Worm (Caenorhabditis elegans): ENCODE measurements around the gene sqv-2.

Gene sqv-2

DNA sequence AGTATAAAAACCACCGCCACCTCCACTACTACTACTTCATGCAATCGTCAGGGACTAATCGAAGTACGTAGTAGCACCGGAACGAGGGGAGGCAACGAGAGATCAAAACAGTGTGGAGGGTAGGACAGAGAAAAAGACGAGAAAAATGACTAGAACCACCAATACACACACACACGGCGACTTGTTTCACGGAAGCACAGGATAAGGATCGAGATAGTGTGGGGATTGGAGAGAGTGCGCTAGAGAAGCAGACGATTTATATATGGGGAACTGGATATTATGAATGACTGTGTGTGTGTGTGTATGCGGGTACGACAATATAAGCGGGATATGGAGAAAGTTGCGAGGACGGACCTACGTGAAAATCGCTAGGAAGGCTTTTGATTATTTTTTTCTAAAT, 39.4 kb downstream of the sqv-2 start:
- TF ChIP-seq snpc-4 (tag; optimal IDR thresholded peaks at IDR 0.05), result no peak
- TF ChIP-seq fos-1 (tag; optimal IDR thresholded peaks at IDR 0.05), result no peak
- peak; percentile 64 for TF ChIP-seq nhr-23 (tag; optimal IDR thresholded peaks at IDR 0.05)
- no peak for TF ChIP-seq R02D3.7 (tag; optimal IDR thresholded peaks at IDR 0.05)
- no peak for TF ChIP-seq egl-27 (tag; optimal IDR thresholded peaks at IDR 0.05)
- no peak for TF ChIP-seq ztf-11 (tag; optimal IDR thresholded peaks at IDR 0.05)
- TF ChIP-seq unc-62 (GFP tag; optimal IDR thresholded peaks at IDR 0.05), result no peak
- TF ChIP-seq nhr-25 (tag; optimal IDR thresholded peaks at IDR 0.05), result peak; percentile 54
- TF ChIP-seq nhr-43 (tag; optimal IDR thresholded peaks at IDR 0.05; ENCODE audit: poor library complexity, severe bottlenecking), result peak; percentile 58
- TF ChIP-seq elt-2 (tag; optimal IDR thresholded peaks at IDR 0.05), result no peak
- no peak for TF ChIP-seq tbx-2 (tag; optimal IDR thresholded peaks at IDR 0.05)
- TF ChIP-seq daf-12 (tag; optimal IDR thresholded peaks at IDR 0.05), result no peak
- TF ChIP-seq nhr-77 (tag; optimal IDR thresholded peaks at IDR 0.05), result no peak
- no peak for TF ChIP-seq egl-5 (tag; optimal IDR thresholded peaks at IDR 0.05)
- TF ChIP-seq jun-1 (tag; optimal IDR thresholded peaks at IDR 0.05), result no peak
- TF ChIP-seq ceh-82 (tag; optimal IDR thresholded peaks at IDR 0.05), result no peak
- no peak for TF ChIP-seq nhr-76 (tag; optimal IDR thresholded peaks at IDR 0.05)
- no peak for TF ChIP-seq mml-1 (tag; optimal IDR thresholded peaks at IDR 0.05)
- no peak for TF ChIP-seq fkh-10 (GFP tag; optimal IDR thresholded peaks at IDR 0.05)
- TF ChIP-seq nfya-1 (tag; optimal IDR thresholded peaks at IDR 0.05; ENCODE audit: insufficient read depth), result no peak
- TF ChIP-seq ZK546.5 (tag; optimal IDR thresholded peaks at IDR 0.05), result no peak
- no peak for TF ChIP-seq elt-3 (tag; optimal IDR thresholded peaks at IDR 0.05)
- TF ChIP-seq pqm-1 (tag; optimal IDR thresholded peaks at IDR 0.05), result no peak
- TF ChIP-seq pha-4 (tag; optimal IDR thresholded peaks at IDR 0.05), result no peak
- peak; percentile 43 for TF ChIP-seq ama-1 (optimal IDR thresholded peaks at IDR 0.05)
- no peak for TF ChIP-seq elt-1 (tag; optimal IDR thresholded peaks at IDR 0.05)
- no peak for TF ChIP-seq zag-1 (tag; optimal IDR thresholded peaks at IDR 0.05)
- peak; percentile 14 for TF ChIP-seq hmg-11 (tag; optimal IDR thresholded peaks at IDR 0.05)
- no peak for TF ChIP-seq aly-2 (tag; optimal IDR thresholded peaks at IDR 0.05)
- no peak for TF ChIP-seq ceh-16 (tag; optimal IDR thresholded peaks at IDR 0.05)
- TF ChIP-seq fkh-2 (tag; optimal IDR thresholded peaks at IDR 0.05), result no peak
- no peak for TF ChIP-seq nhr-67 (tag; optimal IDR thresholded peaks at IDR 0.05)
- TF ChIP-seq sea-2 (GFP tag; optimal IDR thresholded peaks at IDR 0.05), result no peak

DNA sequence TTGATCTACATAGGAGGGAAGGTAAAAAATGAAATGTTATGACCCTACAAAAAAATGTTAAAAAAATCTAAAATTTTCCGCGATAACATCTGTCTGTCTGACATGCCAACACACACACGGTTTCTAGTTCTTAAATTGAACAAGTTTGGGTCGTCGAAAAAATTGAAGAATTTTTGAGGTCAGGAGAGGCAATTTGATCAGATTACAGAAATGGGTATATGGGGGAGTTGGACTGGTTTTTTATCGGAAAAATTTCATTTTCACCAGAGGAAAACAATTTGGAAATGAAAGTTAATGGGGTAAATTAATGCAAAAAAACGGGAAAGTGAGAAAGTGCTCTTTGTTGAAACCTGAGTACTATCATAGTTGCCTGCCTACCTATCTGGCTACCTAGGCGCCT, 40.4 kb downstream of the sqv-2 start:
- TF ChIP-seq nhr-23 (tag; optimal IDR thresholded peaks at IDR 0.05) (no peak), lsy-12 (tag; optimal IDR thresholded peaks at IDR 0.05) (no peak), elt-1 (tag; optimal IDR thresholded peaks at IDR 0.05) (peak; percentile 63), hmg-11 (tag; optimal IDR thresholded peaks at IDR 0.05) (no peak)

ce11 chrII:2852493-2852892, 41.7 kb downstream of the sqv-2 start, which contains the start of gene ptc-3:
ptc-3 (minus strand) TSS chrII:2852593.
- TF ChIP-seq fkh-2 (tag; optimal IDR thresholded peaks at IDR 0.05) (no peak), R02D3.7 (tag; optimal IDR thresholded peaks at IDR 0.05) (no peak), zag-1 (tag; optimal IDR thresholded peaks at IDR 0.05) (no peak), nhr-12 (tag; optimal IDR thresholded peaks at IDR 0.05) (no peak), ZK546.5 (tag; optimal IDR thresholded peaks at IDR 0.05) (no peak), nhr-237 (tag; optimal IDR thresholded peaks at IDR 0.05) (no peak)

- TF ChIP-seq elt-3 (tag; optimal IDR thresholded peaks at IDR 0.05) (no peak), sea-2 (GFP tag; optimal IDR thresholded peaks at IDR 0.05) (no peak), pha-4 (tag; optimal IDR thresholded peaks at IDR 0.05) (no peak), nhr-77 (tag; optimal IDR thresholded peaks at IDR 0.05) (no peak)
These were observed 47.6 kb downstream of the sqv-2 start for ce11 chrII:2846552-2846951.

DNA sequence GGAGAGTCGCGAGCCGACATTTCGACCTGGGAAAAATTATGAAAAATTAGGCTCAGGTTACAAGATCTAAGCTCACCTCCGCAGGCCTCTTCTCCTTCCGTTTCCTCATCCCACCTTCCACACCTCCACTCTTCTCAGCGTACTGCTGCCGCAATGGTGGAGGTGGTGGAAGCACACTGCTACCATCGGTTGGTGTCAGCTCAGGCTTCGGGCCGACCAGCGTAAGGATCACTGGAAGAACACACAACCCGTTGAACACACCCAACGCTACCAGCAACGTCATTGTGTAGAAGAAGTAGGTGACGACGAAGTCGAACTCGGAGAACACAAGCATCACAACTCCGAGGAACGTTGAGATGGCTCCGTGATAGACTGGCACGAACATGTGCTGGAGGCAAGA, 48.5 kb downstream of the sqv-2 start:
- TF ChIP-seq ztf-11 (tag; optimal IDR thresholded peaks at IDR 0.05) (no peak), nhr-11 (tag; optimal IDR thresholded peaks at IDR 0.05) (no peak), nhr-23 (tag; optimal IDR thresholded peaks at IDR 0.05) (no peak), ceh-9 (tag; optimal IDR thresholded peaks at IDR 0.05) (no peak), pqm-1 (tag; optimal IDR thresholded peaks at IDR 0.05) (no peak), eor-1 (tag; optimal IDR thresholded peaks at IDR 0.05) (no peak), nhr-237 (tag; optimal IDR thresholded peaks at IDR 0.05) (no peak), hmg-11 (tag; optimal IDR thresholded peaks at IDR 0.05) (no peak), sea-2 (GFP tag; optimal IDR thresholded peaks at IDR 0.05) (no peak), elt-1 (tag; optimal IDR thresholded peaks at IDR 0.05) (no peak), daf-12 (tag; optimal IDR thresholded peaks at IDR 0.05) (no peak), R02D3.7 (tag; optimal IDR thresholded peaks at IDR 0.05) (no peak)

All from whole organism, L3 larva.